Fruit fly (Drosophila melanogaster) whole organism, embryonic: ENCODE data around the gene CG14696.

Experiments used
- CG1233 ChIP-seq: fragments of 200-800 bp; sonication (Bioruptor generic); optimal IDR thresholded peaks from 4 replicates; lab custom pipeline; 2018; ENCODE audit warnings: missing biosample characterization, mild to moderate bottlenecking, missing genetic modification characterization
- Lim3 ChIP-seq: fragments of 200-800 bp; sonication (Bioruptor generic); IDR thresholded peaks from 2 replicates; pipeline ENCODE4 v1.3.6; 2022; ENCODE audit warnings: missing biosample characterization, missing genetic modification characterization
- Mad ChIP-seq: fragments of 200-800 bp; sonication (Bioruptor generic); optimal IDR thresholded peaks from 2 replicates; lab custom pipeline; 2016; ENCODE audit warnings: missing biosample characterization, missing genetic modification characterization
- Six4 ChIP-seq: fragments of 200-800 bp; sonication (Bioruptor generic); optimal IDR thresholded peaks from 2 replicates; lab custom pipeline; 2016; ENCODE audit warnings: missing biosample characterization, missing genetic modification characterization
- gfzf ChIP-seq: fragments of 200-800 bp; sonication (Bioruptor generic); optimal IDR thresholded peaks from 2 replicates; lab custom pipeline; 2016; ENCODE audit warnings: missing biosample characterization, mild to moderate bottlenecking, missing genetic modification characterization, moderate library complexity
- org-1 ChIP-seq: fragments of 200-800 bp; sonication (Bioruptor generic); optimal IDR thresholded peaks from 2 replicates; lab custom pipeline; 2017; ENCODE audit warnings: missing biosample characterization, missing genetic modification characterization

DNA sequence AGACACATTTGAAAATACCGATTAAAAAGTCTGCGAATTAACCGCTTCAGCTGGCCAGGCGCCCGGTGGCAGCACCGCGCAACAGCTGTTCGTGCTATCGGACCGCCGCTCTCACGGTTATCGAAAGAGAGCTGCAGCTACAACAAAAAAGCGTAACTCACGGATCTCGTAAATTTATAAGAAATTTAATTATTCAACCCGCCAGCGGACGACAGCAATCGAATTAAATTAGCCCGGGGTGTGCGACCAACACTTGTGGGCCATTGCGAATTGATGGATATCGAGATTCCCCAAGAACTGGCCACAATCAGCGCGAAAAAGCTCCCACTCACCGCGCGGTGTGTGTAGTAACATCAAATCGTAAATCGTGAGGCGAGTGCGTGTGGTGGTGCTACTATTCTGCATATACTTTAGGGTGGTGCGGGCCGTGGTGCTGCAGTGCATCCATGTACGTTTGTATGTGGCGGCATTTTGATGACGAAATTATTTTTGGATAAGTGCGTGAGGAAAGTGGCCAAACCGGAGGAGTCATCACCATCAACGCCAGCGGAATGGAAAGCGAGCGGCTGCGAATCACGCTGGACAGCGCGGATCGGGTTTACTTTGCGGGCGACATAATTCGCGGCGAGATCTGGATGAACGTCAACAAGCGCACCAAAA lies 751 bp upstream of the CG14696 start, which contains the start of gene Leash:
- no peak for TF ChIP-seq CG1233
- no peak for TF ChIP-seq Lim3 (GFP tag; lab: Robert Waterston, UW)
- TF ChIP-seq Six4, result no peak
- TF ChIP-seq gfzf, result peak; percentile 36
- TF ChIP-seq org-1, result no peak
- no peak for TF ChIP-seq Mad (GFP tag; lab: Kevin White, UChicago)
